Fruit fly (Drosophila melanogaster) whole organism, embryonic: ENCODE results near the gene CG33543.

Experiments
- Abd-B ChIP-seq: fragments of 200-800 bp; sonication (Bioruptor generic); optimal IDR thresholded peaks from 2 replicates; lab custom pipeline; 2018; ENCODE audit warnings: missing biosample characterization, mild to moderate bottlenecking, missing genetic modification characterization, moderate library complexity
- Atf6 ChIP-seq: fragments of 200-800 bp; sonication (Bioruptor generic); IDR thresholded peaks from 2 replicates; pipeline ENCODE4 v1.3.6; 2022; ENCODE audit warnings: missing biosample characterization, missing genetic modification characterization
- BEAF-32 ChIP-seq: fragments of 200-800 bp; sonication (Bioruptor generic); optimal IDR thresholded peaks from 3 replicates; lab custom pipeline; 2017; ENCODE audit warnings: missing biosample characterization, missing genetic modification characterization, mild to moderate bottlenecking, moderate library complexity, missing genetic modification reagents
- CG10565 ChIP-seq: fragments of 200-800 bp; sonication (Bioruptor generic); optimal IDR thresholded peaks from 3 replicates; lab custom pipeline; 2016; ENCODE audit warnings: missing biosample characterization, mild to moderate bottlenecking, missing genetic modification characterization
- CG12391 ChIP-seq: fragments of 200-800 bp; sonication (Bioruptor generic); optimal IDR thresholded peaks from 3 replicates; lab custom pipeline; 2018; ENCODE audit warnings: missing biosample characterization, mild to moderate bottlenecking, missing genetic modification characterization, moderate library complexity
- CG1647 ChIP-seq: fragments of 200-800 bp; sonication (Bioruptor generic); optimal IDR thresholded peaks from 3 replicates; lab custom pipeline; 2016; ENCODE audit warnings: missing biosample characterization, missing genetic modification characterization
- CG16815 ChIP-seq: fragments of 200-800 bp; sonication (Bioruptor generic); optimal IDR thresholded peaks from 3 replicates; lab custom pipeline; 2017; ENCODE audit warnings: missing biosample characterization, mild to moderate bottlenecking, missing genetic modification characterization
- CG17186 ChIP-seq: fragments of 200-800 bp; sonication (Bioruptor generic); optimal IDR thresholded peaks from 3 replicates; lab custom pipeline; 2017; ENCODE audit warnings: missing biosample characterization, missing genetic modification reagents, missing genetic modification characterization
- CG2129 ChIP-seq: fragments of 200-800 bp; sonication (Bioruptor generic); IDR thresholded peaks from 2 replicates; pipeline ENCODE4 v1.3.6; 2022; ENCODE audit warnings: missing biosample characterization, missing genetic modification characterization; ENCODE audit not compliant: partially characterized antibody
- CG30403 ChIP-seq: fragments of 200-800 bp; sonication (Bioruptor generic); optimal IDR thresholded peaks from 3 replicates; lab custom pipeline; 2016; ENCODE audit warnings: missing biosample characterization, missing genetic modification characterization
- CG3163 ChIP-seq: fragments of 200-800 bp; sonication (Bioruptor generic); optimal IDR thresholded peaks from 3 replicates; lab custom pipeline; 2016; ENCODE audit warnings: missing biosample characterization, missing genetic modification characterization
- CG34422 ChIP-seq: fragments of 200-800 bp; sonication (Bioruptor generic); IDR thresholded peaks from 3 replicates; pipeline ENCODE4 v1.3.6; 2022; ENCODE audit warnings: missing biosample characterization, missing genetic modification characterization
- CG3838 ChIP-seq: fragments of 200-800 bp; sonication (Bioruptor generic); optimal IDR thresholded peaks from 3 replicates; lab custom pipeline; 2016; ENCODE audit warnings: missing biosample characterization, missing genetic modification characterization
- CG4404 ChIP-seq: fragments of 200-800 bp; sonication (Bioruptor generic); IDR thresholded peaks from 2 replicates; pipeline ENCODE4 v1.3.6; 2022; ENCODE audit warnings: missing biosample characterization, missing genetic modification characterization
- CG6654 ChIP-seq: fragments of 200-800 bp; sonication (Bioruptor generic); optimal IDR thresholded peaks from 2 replicates; lab custom pipeline; 2017; ENCODE audit warnings: missing biosample characterization, mild to moderate bottlenecking, missing genetic modification characterization
- CG7987 ChIP-seq: fragments of 200-800 bp; sonication (Bioruptor generic); optimal IDR thresholded peaks from 2 replicates; lab custom pipeline; 2018; ENCODE audit warnings: missing biosample characterization, mild to moderate bottlenecking, missing genetic modification characterization, moderate library complexity
- CG9817 ChIP-seq: fragments of 200-800 bp; sonication (Bioruptor generic); optimal IDR thresholded peaks from 2 replicates; lab custom pipeline; 2018; ENCODE audit warnings: missing biosample characterization, mild to moderate bottlenecking, missing genetic modification characterization, moderate library complexity
- Dad ChIP-seq: fragments of 200-800 bp; sonication (Bioruptor generic); optimal IDR thresholded peaks from 3 replicates; lab custom pipeline; 2016; ENCODE audit warnings: missing biosample characterization, missing genetic modification characterization
- Ets65A ChIP-seq: fragments of 200-800 bp; sonication (Bioruptor generic); peaks from one replicate; lab custom pipeline; 2016; ENCODE audit warnings: missing biosample characterization, missing genetic modification characterization
- NFAT ChIP-seq: fragments of 200-800 bp; sonication (Bioruptor generic); IDR thresholded peaks from 2 replicates; pipeline ENCODE4 v1.3.6; 2022; ENCODE audit warnings: missing biosample characterization, missing genetic modification characterization
- Nf-YB ChIP-seq: fragments of 200-800 bp; sonication (Bioruptor generic); optimal IDR thresholded peaks from 3 replicates; lab custom pipeline; 2019; ENCODE audit warnings: missing biosample characterization, mild to moderate bottlenecking, missing genetic modification characterization, moderate library complexity
- NfI ChIP-seq: fragments of 200-800 bp; sonication (Bioruptor generic); optimal IDR thresholded peaks from 3 replicates; lab custom pipeline; 2018; ENCODE audit warnings: missing biosample characterization, mild to moderate bottlenecking, missing genetic modification characterization, moderate library complexity
- Rfx ChIP-seq: fragments of 200-800 bp; sonication (Bioruptor generic); IDR thresholded peaks from 2 replicates; pipeline ENCODE4 v1.3.6; 2022; ENCODE audit warnings: missing biosample characterization, missing genetic modification characterization
- Sry-δ ChIP-seq: fragments of 200-800 bp; sonication (Bioruptor generic); optimal IDR thresholded peaks from 2 replicates; lab custom pipeline; 2016; ENCODE audit warnings: missing biosample characterization, missing genetic modification characterization
- Trl ChIP-seq, 3 experiments: fragments of >200 bp in 2 of 3; fragments of 200-800 bp in 1 of 3; sonication (Bioruptor generic) in 1 of 3; optimal IDR thresholded peaks; 2 replicates in 1 of 3; 3 replicates in 2 of 3; lab custom pipeline; 2016 to 2017; ENCODE audit warnings: missing biosample characterization in 1 of 3, missing genetic modification characterization in 1 of 3
- YL-1 ChIP-seq: fragments of 200-800 bp; sonication (Bioruptor generic); optimal IDR thresholded peaks from 3 replicates; lab custom pipeline; 2017; ENCODE audit warnings: missing biosample characterization, mild to moderate bottlenecking, missing genetic modification characterization
- ato ChIP-seq: fragments of 200-800 bp; sonication (Bioruptor generic); IDR thresholded peaks from 2 replicates; pipeline ENCODE4 v1.3.6; 2022; ENCODE audit warnings: missing biosample characterization, missing genetic modification characterization; ENCODE audit not compliant: partially characterized antibody
- bab2 ChIP-seq: fragments of 200-800 bp; sonication (Bioruptor generic); optimal IDR thresholded peaks from 2 replicates; lab custom pipeline; 2016; ENCODE audit warnings: missing biosample characterization, missing genetic modification characterization
- bbx ChIP-seq: fragments of 200-800 bp; sonication (Bioruptor generic); IDR thresholded peaks from 2 replicates; pipeline ENCODE4 v1.3.6; 2022; ENCODE audit warnings: missing biosample characterization, missing genetic modification characterization; ENCODE audit not compliant: partially characterized antibody
- crc ChIP-seq: fragments of 200-800 bp; sonication (Bioruptor generic); optimal IDR thresholded peaks from 2 replicates; lab custom pipeline; 2016; ENCODE audit warnings: missing biosample characterization, missing genetic modification characterization
- dm ChIP-seq: fragments of 200-800 bp; sonication (Bioruptor generic); optimal IDR thresholded peaks from 3 replicates; lab custom pipeline; 2016; ENCODE audit warnings: missing biosample characterization, missing genetic modification characterization
- ham ChIP-seq: fragments of 200-800 bp; sonication (Bioruptor generic); IDR thresholded peaks from 2 replicates; pipeline ENCODE4 v1.3.6; 2022; ENCODE audit warnings: missing biosample characterization, missing genetic modification characterization
- her ChIP-seq: fragments of 200-800 bp; sonication (Bioruptor generic); optimal IDR thresholded peaks from 2 replicates; lab custom pipeline; 2016; ENCODE audit warnings: missing biosample characterization, missing genetic modification characterization
- hkb ChIP-seq, 2 experiments: fragments of 200-800 bp in 1 of 2; fragments of >200 bp in 1 of 2; sonication (Bioruptor generic) in 1 of 2; IDR thresholded peaks in 1 of 2; optimal IDR thresholded peaks in 1 of 2; 2 replicates each; pipeline versions ENCODE4 v1.3.6 to Lab custom; 2017 to 2022; ENCODE audit warnings: missing biosample characterization in 1 of 2, missing genetic modification characterization in 1 of 2
- ken ChIP-seq: fragments of 200-800 bp; sonication (Bioruptor generic); IDR thresholded peaks from 3 replicates; pipeline ENCODE4 v1.3.6; 2022; ENCODE audit warnings: missing biosample characterization, missing genetic modification characterization
- knrl ChIP-seq: fragments of 200-800 bp; sonication (Bioruptor generic); IDR thresholded peaks from 3 replicates; pipeline ENCODE4 v1.3.6; 2022; ENCODE audit warnings: missing biosample characterization, missing genetic modification characterization; ENCODE audit not compliant: partially characterized antibody
- lilli ChIP-seq: fragments of 200-800 bp; sonication (Bioruptor generic); optimal IDR thresholded peaks from 3 replicates; lab custom pipeline; 2016; ENCODE audit warnings: missing biosample characterization, missing genetic modification characterization
- luna ChIP-seq: fragments of 200-800 bp; sonication (Bioruptor generic); optimal IDR thresholded peaks from 2 replicates; lab custom pipeline; 2016; ENCODE audit warnings: missing biosample characterization, missing genetic modification characterization
- pb ChIP-seq: fragments of 200-800 bp; sonication (Bioruptor generic); optimal IDR thresholded peaks from 3 replicates; lab custom pipeline; 2016; ENCODE audit warnings: missing biosample characterization, missing genetic modification characterization
- pho ChIP-seq: fragments of 200-800 bp; sonication (Bioruptor generic); optimal IDR thresholded peaks from 2 replicates; lab custom pipeline; 2016; ENCODE audit warnings: missing biosample characterization, missing genetic modification characterization
- phol ChIP-seq: fragments of 200-800 bp; sonication (Bioruptor generic); optimal IDR thresholded peaks from 3 replicates; lab custom pipeline; 2018; ENCODE audit warnings: missing biosample characterization, mild to moderate bottlenecking, missing genetic modification characterization, moderate library complexity
- prd ChIP-seq, 3 experiments: fragments of >200 bp in 2 of 3; fragments of 200-800 bp in 1 of 3; sonication (Bioruptor generic) in 1 of 3; optimal IDR thresholded peaks in 2 of 3; IDR thresholded peaks in 1 of 3; 2 replicates in 2 of 3; 3 replicates in 1 of 3; pipeline versions ENCODE4 v1.3.6 to Lab custom; 2017 to 2022; ENCODE audit warnings: missing biosample characterization in 1 of 3, missing genetic modification characterization in 1 of 3
- scrt ChIP-seq: fragments of 200-800 bp; sonication (Bioruptor generic); optimal IDR thresholded peaks from 2 replicates; lab custom pipeline; 2018; ENCODE audit warnings: missing biosample characterization, mild to moderate bottlenecking, missing genetic modification characterization, moderate library complexity
- sim ChIP-seq: fragments of 200-800 bp; sonication (Bioruptor generic); IDR thresholded peaks from 2 replicates; pipeline ENCODE4 v1.3.6; 2022; ENCODE audit warnings: missing biosample characterization, missing genetic modification characterization
- slbo ChIP-seq: fragments of 200-800 bp; sonication (Bioruptor generic); IDR thresholded peaks from 2 replicates; pipeline ENCODE4 v1.3.6; 2022; ENCODE audit warnings: missing biosample characterization, missing genetic modification characterization
- trem ChIP-seq: fragments of 200-800 bp; optimal IDR thresholded peaks from 3 replicates; lab custom pipeline; 2019; ENCODE audit warnings: missing biosample characterization, mild to moderate bottlenecking, missing genetic modification characterization, moderate library complexity
- vfl ChIP-seq: fragments of 200-800 bp; sonication (Bioruptor generic); optimal IDR thresholded peaks from 2 replicates; lab custom pipeline; 2016; ENCODE audit warnings: missing biosample characterization, missing genetic modification characterization
- zen ChIP-seq: fragments of 200-800 bp; sonication (Bioruptor generic); optimal IDR thresholded peaks from 3 replicates; lab custom pipeline; 2018; ENCODE audit warnings: missing biosample characterization, mild to moderate bottlenecking, missing genetic modification characterization, moderate library complexity

Gene CG33543

DNA sequence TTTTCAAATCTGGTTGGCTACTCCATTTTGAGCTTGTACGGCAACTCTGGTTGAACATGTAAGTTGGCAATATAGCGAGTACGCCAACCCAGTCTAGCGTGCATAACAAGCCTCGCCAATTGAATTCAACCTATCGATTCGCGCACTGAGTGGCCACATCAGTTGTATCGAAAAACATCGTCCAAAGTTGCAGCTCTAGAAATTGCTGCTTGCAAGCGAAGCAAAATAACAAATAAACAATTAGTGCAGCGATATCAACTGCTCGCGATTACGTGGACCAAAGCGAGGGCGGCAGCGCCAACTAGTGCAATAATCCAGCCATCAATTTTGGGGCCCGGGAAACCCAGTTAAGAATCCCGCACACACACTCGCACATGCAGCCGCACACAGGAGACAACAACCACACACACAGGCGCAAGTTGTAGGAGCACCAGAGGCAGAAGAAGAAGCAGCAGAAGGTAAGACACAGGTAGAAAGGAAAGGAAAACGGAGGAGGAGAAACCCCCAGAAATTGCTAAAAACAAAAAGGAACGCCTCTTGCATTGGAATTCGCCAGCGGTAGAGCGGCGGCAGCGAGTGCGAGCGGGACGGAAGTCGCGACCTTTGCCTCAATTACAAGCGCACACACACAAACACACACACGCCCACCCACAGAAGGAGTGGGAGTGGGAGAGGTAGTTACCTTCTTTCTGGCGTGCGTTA, 31.6 kb upstream of the CG33543 start (continued):
- TF ChIP-seq CG6654 (GFP tag; lab: Kevin White, UChicago) (no peak), CG16815 (GFP tag; lab: Kevin White, UChicago) (no peak), CG4404 (GFP tag; lab: Robert Waterston, UW) (no peak), Ets65A (peak; percentile 96), NFAT (GFP tag; lab: Robert Waterston, UW) (peak; percentile 12; the same call in 1 of the 2 replicates), CG3163 (GFP tag; lab: Kevin White, UChicago) (peak; percentile 29), trem (tag; lab: Kevin White, UChicago) (peak; percentile 82), CG34422 (GFP tag; lab: Robert Waterston, UW) (peak; percentile 74; the same call in 2 of the 3 replicates), ham (GFP tag; lab: Robert Waterston, UW) (no peak), her (GFP tag; lab: Kevin White, UChicago) (peak; percentile 29), Rfx (GFP tag; lab: Robert Waterston, UW) (peak; percentile 62), Dad (peak; percentile 31), CG10565 (no peak), ato (peak; percentile 84), CG17186 (GFP tag; lab: Kevin White, UChicago) (peak; percentile 89), Nf-YB (peak; percentile 35), bab2 (GFP tag; lab: Kevin White, UChicago) (no peak), CG9817 (tag; lab: Kevin White, UChicago) (peak; percentile 16), phol (tag; lab: Kevin White, UChicago) (peak; percentile 62), CG12391 (tag; lab: Kevin White, UChicago) (peak; percentile 21), CG7987 (peak; percentile 15), prd (optimal IDR thresholded peaks at IDR 0.05; lab: Kevin White, UChicago) (no peak), prd (GFP tag; IDR thresholded peaks at IDR 0.05; lab: Robert Waterston, UW) (peak; percentile 41; the same call in 1 of the 3 replicates), ken (GFP tag; lab: Robert Waterston, UW) (0 out of 3 replicates have a peak, but pooled peaks have one; percentile 42), slbo (peak; percentile 48; the same call in 1 of the 2 replicates), vfl (GFP tag; lab: Kevin White, UChicago) (no peak), bbx (GFP tag; lab: Robert Waterston, UW) (peak; percentile 90), pho (GFP tag; lab: Kevin White, UChicago) (peak; percentile 34), YL-1 (GFP tag; lab: Kevin White, UChicago) (peak; percentile 59), CG2129 (peak; percentile 88), lilli (GFP tag; lab: Kevin White, UChicago) (peak; percentile 14), CG30403 (peak; percentile 47), Sry-δ (GFP tag; lab: Kevin White, UChicago) (peak; percentile 100), CG3838 (GFP tag; lab: Kevin White, UChicago) (no peak), sim (GFP tag; lab: Robert Waterston, UW) (no peak), Atf6 (GFP tag; lab: Robert Waterston, UW) (no peak), NfI (no peak), pb (GFP tag; lab: Kevin White, UChicago) (peak; percentile 15), BEAF-32 (peak; percentile 99), luna (GFP tag; lab: Kevin White, UChicago) (peak; percentile 14), knrl (peak; percentile 97), dm (GFP tag; lab: Kevin White, UChicago) (peak; percentile 72), Abd-B (GFP tag; lab: Kevin White, UChicago) (peak; percentile 62), crc (GFP tag; lab: Kevin White, UChicago) (no peak), Trl (optimal IDR thresholded peaks at IDR 0.05; lab: Kevin White, UChicago) (no peak), Trl (GFP tag; optimal IDR thresholded peaks at IDR 0.05; lab: Kevin White, UChicago) (peak; percentile 4), CG1647 (peak; percentile 45), scrt (no peak), hkb (optimal IDR thresholded peaks at IDR 0.05; lab: Kevin White, UChicago) (peak; percentile 44), hkb (GFP tag; IDR thresholded peaks at IDR 0.05; lab: Robert Waterston, UW) (no peak), zen (tag; lab: Kevin White, UChicago) (peak; percentile 53)
